Fruit fly (Drosophila melanogaster) whole organism, embryonic: ENCODE results near the gene NK7.1.

ENCODE experiments used
- ATbp ChIP-seq: fragments of 200-800 bp; sonication (Bioruptor generic); optimal IDR thresholded peaks from 2 replicates; lab custom pipeline; 2017; ENCODE audit warnings: missing biosample characterization, mild to moderate bottlenecking, missing genetic modification characterization, missing genetic modification reagents
- Aef1 ChIP-seq: fragments of 200-800 bp; sonication (Bioruptor generic); IDR thresholded peaks from 3 replicates; pipeline ENCODE4 v1.3.6; 2022; ENCODE audit warnings: missing biosample characterization, missing genetic modification characterization
- BtbVII ChIP-seq: fragments of 200-800 bp; sonication (Bioruptor generic); optimal IDR thresholded peaks from 3 replicates; lab custom pipeline; 2017; ENCODE audit warnings: missing biosample characterization, mild to moderate bottlenecking, missing genetic modification characterization
- CG10462 ChIP-seq: fragments of 200-800 bp; sonication (Bioruptor generic); optimal IDR thresholded peaks from 2 replicates; lab custom pipeline; 2016; ENCODE audit warnings: missing biosample characterization, missing genetic modification characterization
- CG10959 ChIP-seq: fragments of 200-800 bp; sonication (Bioruptor generic); IDR thresholded peaks from 2 replicates; pipeline ENCODE4 v1.3.6; 2022; ENCODE audit warnings: missing biosample characterization, missing genetic modification characterization
- CG11247 ChIP-seq: fragments of 200-800 bp; sonication (Bioruptor generic); IDR thresholded peaks from 2 replicates; pipeline ENCODE4 v1.3.6; 2022; ENCODE audit warnings: missing biosample characterization, missing genetic modification characterization
- CG11723 ChIP-seq: fragments of 200-800 bp; sonication (Bioruptor generic); optimal IDR thresholded peaks from 2 replicates; lab custom pipeline; 2017; ENCODE audit warnings: missing biosample characterization, mild to moderate bottlenecking, missing genetic modification characterization
- CG12236 ChIP-seq: fragments of 200-800 bp; sonication (Bioruptor generic); optimal IDR thresholded peaks from 2 replicates; lab custom pipeline; 2016; ENCODE audit warnings: missing biosample characterization, missing genetic modification characterization
- CG13624 ChIP-seq: fragments of 200-800 bp; sonication (Bioruptor generic); optimal IDR thresholded peaks from 2 replicates; lab custom pipeline; 2016; ENCODE audit warnings: missing biosample characterization, missing genetic modification characterization
- CG14710 ChIP-seq: fragments of 200-800 bp; sonication (Bioruptor generic); optimal IDR thresholded peaks from 3 replicates; lab custom pipeline; 2019; ENCODE audit warnings: missing biosample characterization, mild to moderate bottlenecking, missing genetic modification characterization, moderate library complexity
- CG17385 ChIP-seq: fragments of 200-800 bp; sonication (Bioruptor generic); optimal IDR thresholded peaks from 3 replicates; lab custom pipeline; 2018; ENCODE audit warnings: missing biosample characterization, mild to moderate bottlenecking, missing genetic modification characterization
- CG17568 ChIP-seq: fragments of 200-800 bp; sonication (Bioruptor generic); optimal IDR thresholded peaks from 2 replicates; lab custom pipeline; 2018; ENCODE audit warnings: missing biosample characterization, mild to moderate bottlenecking, missing genetic modification characterization, moderate library complexity
- CG18011 ChIP-seq: fragments of 200-800 bp; sonication (Bioruptor generic); optimal IDR thresholded peaks from 2 replicates; lab custom pipeline; 2017; ENCODE audit warnings: missing biosample characterization, missing genetic modification characterization, mild to moderate bottlenecking, moderate library complexity, missing genotype
- CG18476 ChIP-seq: fragments of 200-800 bp; sonication (Bioruptor generic); optimal IDR thresholded peaks from 2 replicates; lab custom pipeline; 2016; ENCODE audit warnings: missing biosample characterization, mild to moderate bottlenecking, missing genetic modification characterization
- CG18599 ChIP-seq: fragments of 200-800 bp; sonication (Bioruptor generic); optimal IDR thresholded peaks from 3 replicates; lab custom pipeline; 2017; ENCODE audit warnings: missing biosample characterization, missing genetic modification characterization, mild to moderate bottlenecking, moderate library complexity, missing genetic modification reagents
- CG2678 ChIP-seq: fragments of 200-800 bp; sonication (Bioruptor generic); optimal IDR thresholded peaks from 3 replicates; lab custom pipeline; 2019; ENCODE audit warnings: missing biosample characterization, mild to moderate bottlenecking, missing genetic modification characterization, moderate library complexity
- CG4730 ChIP-seq: fragments of 200-800 bp; sonication (Bioruptor generic); IDR thresholded peaks from 2 replicates; pipeline ENCODE4 v1.3.6; 2022; ENCODE audit warnings: missing biosample characterization, missing genetic modification characterization
- CG4820 ChIP-seq: fragments of 200-800 bp; sonication (Bioruptor generic); optimal IDR thresholded peaks from 3 replicates; lab custom pipeline; 2016; ENCODE audit warnings: missing biosample characterization, missing genetic modification characterization
- CG5245 ChIP-seq: fragments of 200-800 bp; sonication (Bioruptor generic); optimal IDR thresholded peaks from 3 replicates; lab custom pipeline; 2016; ENCODE audit warnings: missing biosample characterization, missing genetic modification characterization
- CG5953 ChIP-seq: fragments of 200-800 bp; sonication (Bioruptor generic); IDR thresholded peaks from 2 replicates; pipeline ENCODE4 v1.3.6; 2022; ENCODE audit warnings: missing biosample characterization, missing genetic modification characterization
- CG9727 ChIP-seq: fragments of 200-800 bp; sonication (Bioruptor generic); optimal IDR thresholded peaks from 3 replicates; lab custom pipeline; 2017; ENCODE audit warnings: missing biosample characterization, mild to moderate bottlenecking, missing genetic modification characterization
- CoRest ChIP-seq: fragments of 200-800 bp; sonication (Bioruptor generic); optimal IDR thresholded peaks from 3 replicates; lab custom pipeline; 2018; ENCODE audit warnings: missing biosample characterization, mild to moderate bottlenecking, missing genetic modification characterization, moderate library complexity
- D ChIP-seq, 2 experiments: fragments of 200-800 bp in 1 of 2; fragments of >200 bp in 1 of 2; sonication (Bioruptor generic) in 1 of 2; optimal IDR thresholded peaks; 2 replicates in 1 of 2; 3 replicates in 1 of 2; lab custom pipeline; 2017; ENCODE audit warnings: mild to moderate bottlenecking in 1 of 2, missing biosample characterization in 1 of 2, missing genetic modification characterization in 1 of 2, missing genetic modification reagents in 1 of 2
- D19A ChIP-seq: fragments of 200-800 bp; optimal IDR thresholded peaks from 3 replicates; lab custom pipeline; 2019; ENCODE audit warnings: missing biosample characterization, mild to moderate bottlenecking, missing genetic modification characterization, moderate library complexity
- Gug ChIP-seq: fragments of 200-800 bp; sonication (Bioruptor generic); IDR thresholded peaks from 4 replicates; pipeline ENCODE4 v1.3.6; 2022; ENCODE audit warnings: missing biosample characterization, missing genetic modification characterization
- HHEX ChIP-seq: fragments of 200-800 bp; sonication (Bioruptor generic); optimal IDR thresholded peaks from 3 replicates; lab custom pipeline; 2017; ENCODE audit warnings: missing biosample characterization, mild to moderate bottlenecking, missing genetic modification characterization, missing genetic modification reagents
- HmgZ ChIP-seq: fragments of 200-800 bp; sonication (Bioruptor generic); optimal IDR thresholded peaks from 2 replicates; lab custom pipeline; 2018; ENCODE audit warnings: missing biosample characterization, mild to moderate bottlenecking, missing genetic modification characterization
- Hsf ChIP-seq: fragments of 200-800 bp; sonication (Bioruptor generic); optimal IDR thresholded peaks from 3 replicates; lab custom pipeline; 2016; ENCODE audit warnings: missing biosample characterization, missing genetic modification characterization
- Meics ChIP-seq: fragments of 200-800 bp; sonication (Bioruptor generic); optimal IDR thresholded peaks from 2 replicates; lab custom pipeline; 2017; ENCODE audit warnings: missing biosample characterization, mild to moderate bottlenecking, missing genetic modification characterization
- Ptx1 ChIP-seq: fragments of 200-800 bp; sonication (Bioruptor generic); IDR thresholded peaks from 2 replicates; pipeline ENCODE4 v1.3.6; 2022; ENCODE audit warnings: missing biosample characterization, missing genetic modification characterization
- Xbp1 ChIP-seq: fragments of 200-800 bp; sonication (Bioruptor generic); optimal IDR thresholded peaks from 3 replicates; lab custom pipeline; 2016; ENCODE audit warnings: missing biosample characterization, mild to moderate bottlenecking, missing genetic modification characterization
- amos ChIP-seq: fragments of 200-800 bp; sonication (Bioruptor generic); IDR thresholded peaks from 2 replicates; pipeline ENCODE4 v1.3.6; 2022; ENCODE audit warnings: missing biosample characterization, missing genetic modification characterization; ENCODE audit not compliant: partially characterized antibody
- aop ChIP-seq: fragments of 200-800 bp; sonication (Bioruptor generic); IDR thresholded peaks from 2 replicates; pipeline ENCODE4 v1.3.6; 2022; ENCODE audit warnings: missing biosample characterization, missing genetic modification characterization
- az2 ChIP-seq: fragments of 200-800 bp; sonication (Bioruptor generic); optimal IDR thresholded peaks from 3 replicates; lab custom pipeline; 2016; ENCODE audit warnings: missing biosample characterization, missing genetic modification characterization
- bcd ChIP-seq: fragments of 200-800 bp; sonication (Bioruptor generic); optimal IDR thresholded peaks from 2 replicates; lab custom pipeline; 2017; ENCODE audit warnings: missing biosample characterization, mild to moderate bottlenecking, missing genetic modification characterization
- bsh ChIP-seq, 2 experiments: fragments of 200-800 bp; sonication (Bioruptor generic); optimal IDR thresholded peaks; 2 replicates each; lab custom pipeline; 2017 to 2018; ENCODE audit warnings: mild to moderate bottlenecking in 2 of 2, missing biosample characterization in 2 of 2, missing genetic modification characterization in 2 of 2, moderate library complexity in 1 of 2
- cas ChIP-seq: fragments of 200-800 bp; sonication (Bioruptor generic); IDR thresholded peaks from 2 replicates; pipeline ENCODE4 v1.3.6; 2022; ENCODE audit warnings: missing biosample characterization, missing genetic modification characterization
- croc ChIP-seq: fragments of 200-800 bp; sonication (Bioruptor generic); conservative IDR thresholded peaks from 3 replicates; pipeline ENCODE4 v1.3.6; 2022; ENCODE audit warnings: missing biosample characterization, missing genetic modification characterization
- dysf ChIP-seq: fragments of 200-800 bp; sonication (Bioruptor generic); IDR thresholded peaks from 3 replicates; pipeline ENCODE4 v1.3.6; 2022; ENCODE audit warnings: missing biosample characterization, missing genetic modification characterization
- grau ChIP-seq: fragments of 200-800 bp; optimal IDR thresholded peaks from 3 replicates; lab custom pipeline; 2019; ENCODE audit warnings: missing biosample characterization, mild to moderate bottlenecking, missing genetic modification characterization, moderate library complexity
- gsb-n ChIP-seq: fragments of 200-800 bp; sonication (Bioruptor generic); optimal IDR thresholded peaks from 3 replicates; lab custom pipeline; 2018; ENCODE audit warnings: missing biosample characterization, mild to moderate bottlenecking, missing genetic modification characterization
- pan ChIP-seq, 4 experiments: fragments of >200 bp in 3 of 4; fragments of 200-800 bp in 1 of 4; sonication (Bioruptor generic) in 1 of 4; optimal IDR thresholded peaks in 3 of 4; IDR thresholded peaks in 1 of 4; 2 replicates each; pipeline versions ENCODE4 v1.3.6 to Lab custom; 2017 to 2022; ENCODE audit warnings: missing biosample characterization in 2 of 4, missing genetic modification characterization in 2 of 4, mixed read lengths in 1 of 4
- phol ChIP-seq: fragments of 200-800 bp; sonication (Bioruptor generic); optimal IDR thresholded peaks from 3 replicates; lab custom pipeline; 2018; ENCODE audit warnings: missing biosample characterization, mild to moderate bottlenecking, missing genetic modification characterization, moderate library complexity
- pros ChIP-seq: fragments of 200-800 bp; sonication (Bioruptor generic); optimal IDR thresholded peaks from 3 replicates; lab custom pipeline; 2019; ENCODE audit warnings: missing biosample characterization, mild to moderate bottlenecking, missing genetic modification characterization, moderate library complexity
- scrt ChIP-seq: fragments of 200-800 bp; sonication (Bioruptor generic); optimal IDR thresholded peaks from 2 replicates; lab custom pipeline; 2018; ENCODE audit warnings: missing biosample characterization, mild to moderate bottlenecking, missing genetic modification characterization, moderate library complexity
- slbo ChIP-seq: fragments of 200-800 bp; sonication (Bioruptor generic); IDR thresholded peaks from 2 replicates; pipeline ENCODE4 v1.3.6; 2022; ENCODE audit warnings: missing biosample characterization, missing genetic modification characterization
- tap ChIP-seq: fragments of 200-800 bp; optimal IDR thresholded peaks from 3 replicates; lab custom pipeline; 2019; ENCODE audit warnings: missing biosample characterization, mild to moderate bottlenecking, missing genetic modification characterization, moderate library complexity
- tgo ChIP-seq: fragments of 200-800 bp; sonication (Bioruptor generic); IDR thresholded peaks from 3 replicates; pipeline ENCODE4 v1.3.6; 2022; ENCODE audit warnings: missing biosample characterization, missing genetic modification characterization
- wor ChIP-seq: fragments of 200-800 bp; sonication (Bioruptor generic); IDR thresholded peaks from 2 replicates; pipeline ENCODE4 v1.3.6; 2022; ENCODE audit warnings: missing biosample characterization, missing genetic modification characterization

Gene NK7.1

dm6 chr3R:14357405-14357804, 15.3 kb downstream of the NK7.1 start (continued):
- peak; percentile 46 for TF ChIP-seq phol (tag; lab: Kevin White, UChicago)
- TF ChIP-seq wor (GFP tag; lab: Robert Waterston, UW), result peak; percentile 19; the same call in 1 of the 2 replicates
- peak; percentile 21 for TF ChIP-seq tap (tag; lab: Kevin White, UChicago)
- peak; percentile 25 for TF ChIP-seq bcd (GFP tag; lab: Kevin White, UChicago)
- no peak for TF ChIP-seq ATbp
- peak; percentile 23 for TF ChIP-seq CG4820
- TF ChIP-seq CG11723 (GFP tag; lab: Kevin White, UChicago), result no peak
- peak in 1 of 2 experiments; percentile 34 for TF ChIP-seq bsh (GFP tag; optimal IDR thresholded peaks at IDR 0.05; lab: Kevin White, UChicago)
- TF ChIP-seq gsb-n (tag; lab: Kevin White, UChicago), result peak; percentile 13
- TF ChIP-seq CG11247 (GFP tag; lab: Robert Waterston, UW), result peak; percentile 51; the same call in 1 of the 2 replicates
- TF ChIP-seq CG5245, result peak; percentile 39
- no peak for TF ChIP-seq amos
- TF ChIP-seq pan (optimal IDR thresholded peaks at IDR 0.05; lab: Kevin White, UChicago), result no peak
- TF ChIP-seq pan (GFP tag; optimal IDR thresholded peaks at IDR 0.05 in 1 of 2, IDR thresholded peaks at IDR 0.05 in 1 of 2), result peak in 1 of 2 experiments; percentile 67
- peak; percentile 56 for TF ChIP-seq CG2678 (tag; lab: Kevin White, UChicago)
- TF ChIP-seq CG13624, result peak; percentile 8
- no peak for TF ChIP-seq CG5953
- peak; percentile 44 for TF ChIP-seq D19A (tag; lab: Kevin White, UChicago)
- peak; percentile 27; the same call in 1 of the 3 replicates for TF ChIP-seq croc
- TF ChIP-seq HHEX (GFP tag; lab: Kevin White, UChicago), result peak; percentile 10
- peak; percentile 11 for TF ChIP-seq CG18476 (GFP tag; lab: Kevin White, UChicago)
- no peak for TF ChIP-seq cas (GFP tag; lab: Robert Waterston, UW)
- peak; percentile 74 for TF ChIP-seq CG18599
- TF ChIP-seq pros, result no peak
- TF ChIP-seq CG17568 (GFP tag; lab: Kevin White, UChicago), result peak; percentile 18
- no peak for TF ChIP-seq dysf (GFP tag; lab: Robert Waterston, UW)
- TF ChIP-seq CG4730 (GFP tag; lab: Robert Waterston, UW), result peak; percentile 28; the same call in 1 of the 2 replicates
- peak; percentile 51 for TF ChIP-seq slbo (GFP tag; lab: Robert Waterston, UW)
- TF ChIP-seq Xbp1, result peak; percentile 36
- peak; percentile 45; the same call in 2 of the 3 replicates for TF ChIP-seq Aef1 (GFP tag; lab: Robert Waterston, UW)
- TF ChIP-seq az2, result peak; percentile 30
- TF ChIP-seq grau (tag; lab: Kevin White, UChicago), result peak; percentile 86
- TF ChIP-seq Ptx1 (GFP tag; lab: Robert Waterston, UW), result peak; percentile 60
- no peak for TF ChIP-seq aop (GFP tag; lab: Robert Waterston, UW)
- peak; percentile 30 for TF ChIP-seq CoRest (tag; lab: Kevin White, UChicago)
- TF ChIP-seq Hsf (GFP tag; lab: Kevin White, UChicago), result peak; percentile 48
- no peak for TF ChIP-seq CG12236 (GFP tag; lab: Kevin White, UChicago)
- peak; percentile 15 for TF ChIP-seq CG14710 (tag; lab: Kevin White, UChicago)
- peak; percentile 15; the same call in 1 of the 4 replicates for TF ChIP-seq Gug
- peak; percentile 5 for TF ChIP-seq scrt
- peak; percentile 35; the same call in 2 of the 3 replicates for TF ChIP-seq tgo
- peak; percentile 28 for TF ChIP-seq CG17385 (GFP tag; lab: Kevin White, UChicago)
- peak; percentile 37; the same call in 1 of the 2 replicates for TF ChIP-seq CG10959 (GFP tag; lab: Robert Waterston, UW)
- peak; percentile 13 for TF ChIP-seq HmgZ (tag; lab: Kevin White, UChicago)
- TF ChIP-seq CG10462 (GFP tag; lab: Kevin White, UChicago), result no peak
- no peak for TF ChIP-seq D (optimal IDR thresholded peaks at IDR 0.05; lab: Kevin White, UChicago)
- peak; percentile 13 for TF ChIP-seq D (GFP tag; optimal IDR thresholded peaks at IDR 0.05; lab: Kevin White, UChicago)
- no peak for TF ChIP-seq CG18011 (GFP tag; lab: Kevin White, UChicago)
- TF ChIP-seq Meics (GFP tag; lab: Kevin White, UChicago), result peak; percentile 45
- TF ChIP-seq BtbVII (GFP tag; lab: Kevin White, UChicago), result peak; percentile 20
- TF ChIP-seq CG9727 (GFP tag; lab: Kevin White, UChicago), result peak; percentile 49
